Worm (Caenorhabditis elegans) whole organism, mixed stage, embryonic: Measurements from ENCODE around the gene vit-4.

ENCODE experiments used
- ces-1 ChIP-seq: fragments of 150-350 bp; optimal IDR thresholded peaks from 2 replicates; lab custom pipeline; 2014; ENCODE audit warnings: missing biosample characterization, missing genetic modification reagents, missing genetic modification characterization
- nhr-12 ChIP-seq: fragments of 150-350 bp; optimal IDR thresholded peaks from 2 replicates; lab custom pipeline; 2014; ENCODE audit warnings: missing biosample characterization, missing genetic modification characterization
- unc-62 ChIP-seq: fragments of 150-350 bp; optimal IDR thresholded peaks from 2 replicates; lab custom pipeline; 2014; ENCODE audit warnings: missing biosample characterization, missing genetic modification reagents, missing genetic modification characterization

ce11 chrX:3537335-3537734 lies 26.4 kb downstream of the vit-4 start, which contains the start of gene gyg-1:
- no peak for TF ChIP-seq unc-62
- no peak for TF ChIP-seq nhr-12
- TF ChIP-seq ces-1 (GFP tag; lab: Kevin White, UChicago): no peak
